Fruit fly (Drosophila melanogaster) whole organism, adult: ENCODE results near the gene Spn77Bb.
A peak's percentile ranks its signal among the peaks of the same experiment; 100 is the strongest.

Source experiments
- CG11617 ChIP-seq: fragments of 200-800 bp; sonication (Bioruptor generic); optimal IDR thresholded peaks from 2 replicates; lab custom pipeline; 2017; ENCODE audit warnings: mild to moderate bottlenecking, missing biosample characterization, missing genetic modification reagents, missing genetic modification characterization
- CG7101 ChIP-seq: fragments of 200-800 bp; sonication (Bioruptor generic); optimal IDR thresholded peaks from 2 replicates; lab custom pipeline; 2018; ENCODE audit warnings: missing biosample characterization, mild to moderate bottlenecking, missing genetic modification characterization, moderate library complexity
- Clk ChIP-seq: fragments of 200-800 bp; sonication (Bioruptor generic); optimal IDR thresholded peaks from 2 replicates; lab custom pipeline; 2017; ENCODE audit warnings: missing biosample characterization, missing genetic modification characterization
- Hr96 ChIP-seq: fragments of 200-800 bp; sonication (Bioruptor generic); optimal IDR thresholded peaks from 2 replicates; lab custom pipeline; 2016; ENCODE audit warnings: missing biosample characterization, missing genetic modification characterization
- Mnt ChIP-seq: fragments of 200-800 bp; sonication (Bioruptor generic); optimal IDR thresholded peaks from 2 replicates; lab custom pipeline; 2016; ENCODE audit warnings: missing biosample characterization, mild to moderate bottlenecking, missing genetic modification characterization
- cic ChIP-seq: fragments of 200-800 bp; sonication (Bioruptor generic); optimal IDR thresholded peaks from 2 replicates; lab custom pipeline; 2017; ENCODE audit warnings: missing biosample characterization, mild to moderate bottlenecking, missing genetic modification characterization, moderate library complexity
- cnc ChIP-seq, 2 experiments: fragments of >200 bp; optimal IDR thresholded peaks; 2 replicates each; lab custom pipeline; 2017
- kay ChIP-seq: fragments of 200-800 bp; sonication (Bioruptor generic); peaks from one replicate; lab custom pipeline; 2016; ENCODE audit warnings: missing biosample characterization, missing genetic modification characterization, borderline replicate concordance
- pad ChIP-seq: fragments of 200-800 bp; sonication (Bioruptor generic); optimal IDR thresholded peaks from 3 replicates; lab custom pipeline; 2017; ENCODE audit warnings: missing biosample characterization, missing genetic modification characterization, mild to moderate bottlenecking, moderate library complexity, missing genetic modification reagents
- tj ChIP-seq: fragments of 200-800 bp; sonication (Bioruptor generic); optimal IDR thresholded peaks from 3 replicates; lab custom pipeline; 2017; ENCODE audit warnings: missing biosample characterization, mild to moderate bottlenecking, missing genetic modification characterization, moderate library complexity

DNA sequence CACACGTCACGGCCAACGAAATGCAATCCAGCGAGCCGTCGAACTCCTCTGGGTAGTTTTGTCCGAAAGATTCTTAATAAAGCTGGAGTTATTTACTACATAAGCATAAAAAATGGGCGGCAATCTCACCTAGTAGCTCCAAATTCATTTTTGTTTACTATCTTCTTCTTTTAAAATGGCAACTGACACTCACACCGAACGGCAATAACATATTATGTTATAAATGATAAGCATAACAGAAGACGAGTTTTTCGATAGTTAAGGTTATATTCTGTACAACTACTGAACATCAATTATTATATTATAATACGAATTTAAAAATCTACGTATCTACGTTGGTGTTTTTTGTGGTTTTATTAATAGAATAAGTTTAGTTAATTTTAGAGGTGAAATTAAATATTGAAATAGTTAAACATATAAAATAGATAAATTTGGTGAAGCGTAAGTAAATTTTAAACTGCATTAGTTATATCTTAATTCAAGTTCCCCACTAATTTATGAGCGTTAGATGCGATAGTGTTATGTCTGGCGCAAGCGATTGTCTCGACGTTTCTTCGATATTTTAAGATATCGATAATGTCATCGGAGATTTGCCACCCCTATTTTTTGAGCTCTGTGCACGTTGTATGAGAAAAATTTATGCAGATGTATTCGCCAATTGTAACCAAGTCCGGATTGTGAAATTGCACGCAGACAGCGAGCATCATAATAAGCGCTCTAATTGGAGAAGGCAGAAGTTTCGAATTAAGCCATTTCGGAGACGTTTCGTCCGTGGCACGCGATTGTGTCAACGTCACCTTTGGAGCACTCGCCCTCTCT is 27.2 kb downstream of the Spn77Bb start, which contains the start of the genes Rbbp5 and eRF1:
- TF ChIP-seq Clk (GFP tag; lab: Kevin White, UChicago) (peak; percentile 9), pad (GFP tag; lab: Kevin White, UChicago) (no peak), tj (peak; percentile 52), kay (GFP tag; lab: Kevin White, UChicago) (no peak), cic (GFP tag; lab: Kevin White, UChicago) (no peak), Mnt (GFP tag; lab: Kevin White, UChicago) (peak; percentile 93), CG7101 (peak; percentile 82), cnc (optimal IDR thresholded peaks at IDR 0.05; lab: Kevin White, UChicago) (no peak), CG11617 (GFP tag; lab: Kevin White, UChicago) (peak; percentile 67), Hr96 (peak; percentile 37)
